Worm (Caenorhabditis elegans) whole organism, L4 larva: ENCODE measurements around the gene zmp-1.

Source experiments
- Y5F2A.4 ChIP-seq: fragments of 200-800 bp; sonication (Bioruptor generic); optimal IDR thresholded peaks from 2 replicates; lab custom pipeline; 2018; ENCODE audit warnings: mild to moderate bottlenecking, missing genetic modification characterization, missing compliant biosample characterization
- aly-2 ChIP-seq: sonication (generic microtip); optimal IDR thresholded peaks from 2 replicates; lab custom pipeline; 2018; ENCODE audit warnings: missing biosample characterization, missing genetic modification characterization
- ama-1 ChIP-seq: fragments of 150-350 bp; optimal IDR thresholded peaks from 2 replicates; lab custom pipeline; 2014; ENCODE audit warnings: inconsistent platforms, mixed read lengths
- ctbp-1 ChIP-seq: fragments of 200-800 bp; sonication (Bioruptor generic); IDR thresholded peaks from 2 replicates; pipeline ENCODE4 v1.3.6; 2022; ENCODE audit warnings: missing genetic modification reagents, missing genetic modification characterization, missing compliant biosample characterization
- daf-19 ChIP-seq: fragments of 200-800 bp; sonication (Bioruptor generic); conservative IDR thresholded peaks from 2 replicates; pipeline ENCODE4 v1.3.6; 2022; ENCODE audit warnings: missing genetic modification characterization, missing compliant biosample characterization
- egl-27 ChIP-seq: sonication (generic microtip); optimal IDR thresholded peaks from 3 replicates; lab custom pipeline; 2017; ENCODE audit warnings: missing biosample characterization, missing genetic modification reagents, missing genetic modification characterization
- lin-13 ChIP-seq: fragments of 150-350 bp; optimal IDR thresholded peaks from 2 replicates; lab custom pipeline; 2014; ENCODE audit warnings: missing biosample characterization, missing genetic modification reagents, missing genetic modification characterization
- lin-15B ChIP-seq: fragments of 150-350 bp; sonication (generic microtip); optimal IDR thresholded peaks from 3 replicates; lab custom pipeline; 2014; ENCODE audit warnings: missing biosample characterization, missing genetic modification characterization
- lsy-2 ChIP-seq, 2 experiments: fragments of 150-350 bp in 1 of 2; sonication (generic microtip) in 1 of 2; optimal IDR thresholded peaks; 2 replicates each; lab custom pipeline; 2014 to 2017; ENCODE audit warnings: missing biosample characterization in 2 of 2, missing genetic modification characterization in 2 of 2
- nhr-42 ChIP-seq: fragments of 200-800 bp; sonication (Bioruptor generic); IDR thresholded peaks from 2 replicates; pipeline ENCODE4 v1.3.6; 2022; ENCODE audit warnings: missing genetic modification characterization, missing compliant biosample characterization
- snpc-1.2 ChIP-seq: fragments of 200-800 bp; sonication (Bioruptor generic); IDR thresholded peaks from 2 replicates; pipeline ENCODE4 v1.3.6; 2022; ENCODE audit warnings: missing genetic modification reagents, missing genetic modification characterization, missing compliant biosample characterization
- tag-97 ChIP-seq: fragments of 200-800 bp; sonication (Bioruptor generic); IDR thresholded peaks from 2 replicates; pipeline ENCODE4 v1.3.6; 2022; ENCODE audit warnings: missing genetic modification characterization, missing compliant biosample characterization
- zag-1 ChIP-seq: fragments of 150-350 bp; optimal IDR thresholded peaks from 2 replicates; lab custom pipeline; 2014; ENCODE audit warnings: missing biosample characterization, missing genetic modification characterization
- ztf-11 ChIP-seq: fragments of 150-350 bp; optimal IDR thresholded peaks from 2 replicates; lab custom pipeline; 2014; ENCODE audit warnings: missing biosample characterization, missing genetic modification characterization

- no peak for TF ChIP-seq egl-27 (tag; lab: Kevin White, UChicago)
- no peak for TF ChIP-seq nhr-42
- peak; percentile 50; the same call in 1 of the 2 replicates for TF ChIP-seq ctbp-1 (GFP tag; lab: Robert Waterston, UW)
- no peak for TF ChIP-seq snpc-1.2 (GFP tag; lab: Robert Waterston, UW)
- TF ChIP-seq lin-13 (GFP tag; lab: Kevin White, UChicago): no peak
- TF ChIP-seq aly-2 (tag; lab: Kevin White, UChicago): no peak
- TF ChIP-seq ztf-11 (tag; lab: Kevin White, UChicago): no peak
- no peak for TF ChIP-seq lin-15B (tag; lab: Kevin White, UChicago)
- no peak for TF ChIP-seq ama-1 (lab: Kevin White, UChicago)
- TF ChIP-seq daf-19 (GFP tag; lab: Robert Waterston, UW): no peak
- TF ChIP-seq tag-97 (GFP tag; lab: Robert Waterston, UW): no peak
- no peak for TF ChIP-seq Y5F2A.4
- peak in 1 of 2 experiments; percentile 44 for TF ChIP-seq lsy-2 (tag; optimal IDR thresholded peaks at IDR 0.05; lab: Kevin White, UChicago)
- TF ChIP-seq zag-1 (tag; lab: Kevin White, UChicago): no peak
These were observed 17.1 kb upstream of the zmp-1 start for ce11 chrIII:5949817-5950216.
